Fruit fly (Drosophila melanogaster) whole organism, wandering third instar larva: Measurements from ENCODE around the gene CG10226.

ENCODE experiments used
- dl ChIP-seq, 2 experiments: fragments of 175-275, 200-275 bp in 1 of 2; fragments of 200-275 bp in 1 of 2; sonication (Bioruptor generic); optimal IDR thresholded peaks; lab custom pipeline; 2018; ENCODE audit warnings: mild to moderate bottlenecking in 2 of 2, missing biosample characterization in 2 of 2, missing genetic modification characterization in 2 of 2, moderate library complexity in 2 of 2; ENCODE audit not compliant: partially characterized antibody in 2 of 2, insufficient read depth in 1 of 2
- pan ChIP-seq: fragments of >200 bp; optimal IDR thresholded peaks from 2 replicates; lab custom pipeline; 2017
- psq ChIP-seq: fragments of 200-800 bp; sonication (Bioruptor generic); optimal IDR thresholded peaks from 3 replicates; lab custom pipeline; 2017; ENCODE audit warnings: missing biosample characterization, mild to moderate bottlenecking, missing genetic modification characterization, moderate library complexity
- sage ChIP-seq: fragments of 200-800 bp; sonication (Bioruptor generic); optimal IDR thresholded peaks from 2 replicates; lab custom pipeline; 2016; ENCODE audit warnings: missing biosample characterization, mild to moderate bottlenecking, missing genetic modification characterization

- TF ChIP-seq sage, result no peak
- TF ChIP-seq pan (lab: Kevin White, UChicago), result no peak
- no peak for TF ChIP-seq dl (GFP tag; optimal IDR thresholded peaks at IDR 0.05; lab: Kevin White, UChicago; ENCODE audit: insufficient read depth in 1 of 2, partially characterized antibody in 2 of 2)
- TF ChIP-seq psq (GFP tag; lab: Kevin White, UChicago), result peak; percentile 24
Observed at dm6 chr3L:6266321-6266720, 26.5 kb upstream of the CG10226 start.
